Worm (Caenorhabditis elegans) whole organism, late embryonic: ENCODE data around the gene H34I24.2.
A peak's percentile ranks its signal among the peaks of the same experiment; 100 is the strongest.

ENCODE experiments used
- C08G9.2 ChIP-seq: sonication (generic microtip); optimal IDR thresholded peaks from 2 replicates; lab custom pipeline; 2016; ENCODE audit warnings: mild to moderate bottlenecking, missing genetic modification characterization, moderate library complexity, missing compliant biosample characterization
- C38D4.7 ChIP-seq: fragments of 200-800 bp; sonication (Bioruptor generic); optimal IDR thresholded peaks from 2 replicates; lab custom pipeline; 2018; ENCODE audit warnings: mild to moderate bottlenecking, missing genetic modification characterization, moderate library complexity, missing compliant biosample characterization
- K02D7.2 ChIP-seq: sonication (generic microtip); optimal IDR thresholded peaks from 2 replicates; lab custom pipeline; 2017; ENCODE audit warnings: mild to moderate bottlenecking, missing genetic modification characterization, missing compliant biosample characterization
- K09A11.1 ChIP-seq: sonication (generic microtip); optimal IDR thresholded peaks from 2 replicates; lab custom pipeline; 2017; ENCODE audit warnings: antibody characterized with exemption, mild to moderate bottlenecking, missing genetic modification characterization, missing compliant biosample characterization; ENCODE audit not compliant: insufficient read depth
- ahr-1 ChIP-seq: sonication (generic microtip); optimal IDR thresholded peaks from 2 replicates; lab custom pipeline; 2016; ENCODE audit warnings: missing genetic modification characterization, missing compliant biosample characterization
- ceh-14 ChIP-seq: sonication (generic microtip); optimal IDR thresholded peaks from 2 replicates; lab custom pipeline; 2016; ENCODE audit warnings: missing genotype, missing genetic modification characterization, missing compliant biosample characterization
- ceh-34 ChIP-seq: sonication (generic microtip); optimal IDR thresholded peaks from 2 replicates; lab custom pipeline; 2016; ENCODE audit warnings: mild to moderate bottlenecking, missing genetic modification characterization, missing compliant biosample characterization
- ceh-48 ChIP-seq: sonication (generic microtip); optimal IDR thresholded peaks from 2 replicates; lab custom pipeline; 2016; ENCODE audit warnings: missing genetic modification characterization, inconsistent platforms, missing compliant biosample characterization
- ceh-6 ChIP-seq: fragments of 200-800 bp; sonication (Bioruptor generic); optimal IDR thresholded peaks from 2 replicates; lab custom pipeline; 2018; ENCODE audit warnings: mild to moderate bottlenecking, missing genetic modification characterization, missing compliant biosample characterization
- che-1 ChIP-seq: sonication (generic microtip); optimal IDR thresholded peaks from 2 replicates; lab custom pipeline; 2016; ENCODE audit warnings: mild to moderate bottlenecking, missing genetic modification characterization, missing compliant biosample characterization
- dmd-4 ChIP-seq: sonication (generic microtip); optimal IDR thresholded peaks from 2 replicates; lab custom pipeline; 2016; ENCODE audit warnings: borderline replicate concordance, missing genetic modification characterization, missing compliant biosample characterization
- elt-4 ChIP-seq: sonication (generic microtip); optimal IDR thresholded peaks from 2 replicates; lab custom pipeline; 2016; ENCODE audit warnings: missing genetic modification characterization, missing compliant biosample characterization
- eyg-1 ChIP-seq: sonication (generic microtip); optimal IDR thresholded peaks from 2 replicates; lab custom pipeline; 2016; ENCODE audit warnings: missing genotype, missing genetic modification characterization, missing compliant biosample characterization
- fax-1 ChIP-seq: sonication (generic microtip); optimal IDR thresholded peaks from 2 replicates; lab custom pipeline; 2016; ENCODE audit warnings: missing genotype, missing genetic modification characterization, missing compliant biosample characterization
- fkh-10 ChIP-seq: fragments of 150-350 bp; optimal IDR thresholded peaks from 2 replicates; lab custom pipeline; 2014; ENCODE audit warnings: missing biosample characterization, missing genetic modification reagents, missing genetic modification characterization
- fkh-6 ChIP-seq: sonication (generic microtip); optimal IDR thresholded peaks from 2 replicates; lab custom pipeline; 2016; ENCODE audit warnings: missing genetic modification characterization, missing compliant biosample characterization
- hlh-13 ChIP-seq: fragments of 200-800 bp; sonication (Bioruptor generic); optimal IDR thresholded peaks from 2 replicates; lab custom pipeline; 2018; ENCODE audit warnings: mild to moderate bottlenecking, missing genetic modification characterization, missing compliant biosample characterization
- hlh-15 ChIP-seq: sonication (generic microtip); optimal IDR thresholded peaks from 2 replicates; lab custom pipeline; 2016; ENCODE audit warnings: missing genetic modification characterization, missing compliant biosample characterization
- hlh-30 ChIP-seq: sonication (generic microtip); optimal IDR thresholded peaks from 2 replicates; lab custom pipeline; 2017; ENCODE audit warnings: antibody characterized with exemption, missing genetic modification characterization, missing compliant biosample characterization; ENCODE audit not compliant: insufficient read depth
- hlh-8 ChIP-seq: sonication (generic microtip); optimal IDR thresholded peaks from 2 replicates; lab custom pipeline; 2016; ENCODE audit warnings: missing genotype, missing genetic modification characterization, missing compliant biosample characterization
- lin-11 ChIP-seq: fragments of 200-800 bp; sonication (Bioruptor generic); optimal IDR thresholded peaks from 2 replicates; lab custom pipeline; 2018; ENCODE audit warnings: mild to moderate bottlenecking, missing genetic modification characterization, missing compliant biosample characterization
- nfya-1 ChIP-seq: sonication (generic microtip); optimal IDR thresholded peaks from 2 replicates; lab custom pipeline; 2017; ENCODE audit warnings: missing genetic modification characterization, mild to moderate bottlenecking, missing compliant biosample characterization, antibody characterized with exemption, moderate library complexity
- nhr-232 ChIP-seq: sonication (generic microtip); optimal IDR thresholded peaks from 2 replicates; lab custom pipeline; 2016; ENCODE audit warnings: missing genetic modification characterization, missing compliant biosample characterization
- npax-4 ChIP-seq: sonication (generic microtip); optimal IDR thresholded peaks from 2 replicates; lab custom pipeline; 2016; ENCODE audit warnings: missing genetic modification characterization, missing compliant biosample characterization
- odd-2 ChIP-seq: sonication (generic microtip); optimal IDR thresholded peaks from 2 replicates; lab custom pipeline; 2017; ENCODE audit warnings: antibody characterized with exemption, mild to moderate bottlenecking, missing genetic modification characterization, missing compliant biosample characterization
- pag-3 ChIP-seq: sonication (generic microtip); optimal IDR thresholded peaks from 2 replicates; lab custom pipeline; 2016; ENCODE audit warnings: missing compliant biosample characterization, missing genetic modification characterization, borderline replicate concordance
- pat-9 ChIP-seq: fragments of 200-800 bp; sonication (Bioruptor generic); optimal IDR thresholded peaks from 2 replicates; lab custom pipeline; 2018; ENCODE audit warnings: mild to moderate bottlenecking, missing genetic modification characterization, moderate library complexity, missing compliant biosample characterization
- pax-1 ChIP-seq: fragments of 150-350 bp; optimal IDR thresholded peaks from 2 replicates; lab custom pipeline; 2014; ENCODE audit warnings: missing biosample characterization, missing genetic modification characterization
- pha-4 ChIP-seq: fragments of 150-350 bp; optimal IDR thresholded peaks from 2 replicates; lab custom pipeline; 2018; ENCODE audit warnings: missing biosample characterization, missing genetic modification reagents, missing genetic modification characterization
- rnt-1 ChIP-seq: sonication (generic microtip); optimal IDR thresholded peaks from 2 replicates; lab custom pipeline; 2016; ENCODE audit warnings: missing genetic modification characterization, missing compliant biosample characterization
- tbx-2 ChIP-seq: sonication (generic microtip); optimal IDR thresholded peaks from 2 replicates; lab custom pipeline; 2016; ENCODE audit warnings: missing genetic modification characterization, missing compliant biosample characterization
- tbx-7 ChIP-seq: sonication (generic microtip); optimal IDR thresholded peaks from 2 replicates; lab custom pipeline; 2016; ENCODE audit warnings: missing genotype, missing genetic modification characterization, missing compliant biosample characterization
- unc-3 ChIP-seq, 2 experiments: fragments of 200-800 bp in 1 of 2; sonication (Bioruptor generic) in 1 of 2; sonication (generic microtip) in 1 of 2; conservative IDR thresholded peaks in 1 of 2; optimal IDR thresholded peaks in 1 of 2; 2 replicates each; pipeline versions ENCODE4 v1.3.6 to Lab custom; 2016 to 2022; ENCODE audit warnings: missing compliant biosample characterization in 2 of 2, missing genetic modification characterization in 2 of 2, missing genetic modification reagents in 1 of 2
- unc-42 ChIP-seq: sonication (generic microtip); optimal IDR thresholded peaks from 2 replicates; lab custom pipeline; 2016; ENCODE audit warnings: missing genotype, missing genetic modification characterization, missing compliant biosample characterization
- unc-55 ChIP-seq: sonication (generic microtip); optimal IDR thresholded peaks from 2 replicates; lab custom pipeline; 2017; ENCODE audit warnings: missing biosample characterization, missing genetic modification reagents, missing genetic modification characterization
- ztf-16 ChIP-seq: sonication (generic microtip); optimal IDR thresholded peaks from 2 replicates; lab custom pipeline; 2017; ENCODE audit warnings: missing genetic modification characterization, missing compliant biosample characterization

Gene H34I24.2

DNA sequence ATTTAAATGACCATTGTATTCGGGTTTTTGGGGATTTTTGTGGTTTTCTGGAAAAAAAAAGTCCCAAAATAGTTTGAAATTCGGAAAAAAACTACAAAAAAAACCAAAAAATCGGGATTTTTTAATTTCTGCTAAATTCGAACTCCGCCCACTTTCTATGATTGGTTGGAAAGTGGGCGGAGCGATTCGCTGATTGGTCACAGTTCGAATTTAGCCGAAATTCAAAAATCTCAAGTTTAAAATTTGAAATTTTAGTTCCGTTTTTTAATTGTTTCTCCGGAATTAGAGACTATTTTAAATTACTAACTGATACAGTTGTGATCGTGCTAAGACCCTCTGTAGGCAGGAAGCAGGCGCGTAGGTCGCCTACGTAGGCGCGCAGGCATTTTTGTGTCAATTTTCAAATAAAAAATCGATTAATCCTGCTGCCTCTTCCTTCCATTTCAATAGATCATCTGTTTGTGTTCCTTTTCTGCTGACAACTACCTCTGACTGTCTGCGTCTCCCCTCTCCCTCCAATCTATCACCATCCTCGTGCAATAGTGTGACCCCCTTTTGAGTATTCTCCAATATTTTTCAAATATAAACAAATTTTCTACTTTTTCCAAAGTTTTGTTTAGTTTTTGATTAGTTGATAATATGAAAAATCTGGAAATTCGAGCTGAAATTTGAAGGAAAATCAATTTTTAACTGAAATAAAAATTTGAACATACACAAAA is 25.5 kb upstream of the H34I24.2 start:
- TF ChIP-seq eyg-1 (no peak), npax-4 (tag; lab: Kevin White, UChicago) (no peak), ceh-34 (tag; lab: Kevin White, UChicago) (no peak), unc-42 (tag; lab: Kevin White, UChicago) (no peak), ceh-48 (tag; lab: Kevin White, UChicago) (peak; percentile 8), nfya-1 (peak; percentile 89)

DNA sequence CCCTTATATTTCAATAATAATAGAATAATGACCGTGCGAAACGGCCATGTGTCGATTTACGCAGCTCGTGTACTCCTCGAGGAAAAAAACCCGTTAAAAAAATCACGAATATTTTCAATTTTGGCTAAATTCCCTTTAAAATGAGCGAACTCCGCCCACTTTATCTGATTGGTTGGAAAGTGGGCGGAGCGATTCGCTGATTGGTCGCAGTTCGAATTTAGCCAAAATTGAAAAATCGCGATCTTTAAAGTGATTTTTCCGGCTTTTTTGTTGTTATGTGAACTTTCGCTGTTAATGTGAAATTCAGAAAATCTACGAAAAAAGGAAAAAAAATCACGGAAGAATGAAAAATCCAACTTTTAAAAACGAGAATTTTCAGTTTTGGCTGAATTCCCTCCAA is 24.0 kb upstream of the H34I24.2 start:
- TF ChIP-seq ceh-14 (tag; lab: Kevin White, UChicago), result no peak
- peak; percentile 71 for TF ChIP-seq nfya-1

DNA sequence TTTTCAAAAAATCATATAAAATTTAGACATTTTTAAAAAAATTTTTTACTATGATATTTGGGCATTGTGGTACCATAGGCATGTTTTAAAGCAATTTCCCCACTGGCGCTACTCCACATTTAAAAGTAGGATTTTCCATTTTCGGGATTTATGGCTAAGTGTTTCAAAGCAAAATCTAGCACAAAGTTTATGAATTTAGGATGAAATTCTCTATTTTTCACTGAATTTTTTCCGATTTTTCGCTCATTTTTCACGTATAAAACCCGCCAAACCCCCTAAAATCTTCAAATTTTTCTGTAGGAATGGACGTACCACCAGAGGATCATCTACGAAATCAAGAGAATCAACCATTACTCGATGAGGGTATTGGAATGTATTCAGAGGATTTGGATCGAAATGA is 22.9 kb upstream of the H34I24.2 start, which contains the start of gene pipp-4P:
TSS of gene pipp-4P (plus strand) at position 301 of the 400 bp plus-strand sequence.
- TF ChIP-seq hlh-15 (tag; lab: Kevin White, UChicago) (no peak), ahr-1 (tag; lab: Kevin White, UChicago) (no peak), K09A11.1 (no peak), pax-1 (no peak), hlh-30 (tag; lab: Kevin White, UChicago) (no peak), ceh-34 (tag; lab: Kevin White, UChicago) (no peak), lin-11 (tag; lab: Kevin White, UChicago) (no peak), ceh-48 (tag; lab: Kevin White, UChicago) (no peak), nhr-232 (tag; lab: Kevin White, UChicago) (no peak), pag-3 (tag; lab: Kevin White, UChicago) (no peak)

DNA sequence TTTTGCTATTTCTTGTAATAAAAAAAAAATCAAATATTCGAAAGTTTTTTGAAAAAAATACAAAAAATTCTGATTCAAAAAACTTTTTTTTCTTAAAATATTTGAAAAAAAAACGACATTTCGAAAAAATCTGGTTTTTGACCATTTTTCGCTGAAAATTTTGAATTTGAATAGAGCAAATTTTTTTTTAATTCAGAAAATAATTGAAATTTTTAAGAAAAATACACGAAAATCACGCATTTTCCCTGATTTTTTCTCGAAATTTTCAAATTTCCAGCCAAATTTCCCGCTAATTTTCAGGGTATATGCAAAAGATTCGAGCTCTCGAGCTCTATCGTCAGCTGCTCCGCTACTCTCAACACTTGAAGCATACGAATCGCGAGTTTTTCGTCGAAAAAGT is 15.1 kb upstream of the H34I24.2 start, which contains the start of gene Y71H2AM.1:
TSS of gene Y71H2AM.1 (plus strand) at position 301 of the 400 bp plus-strand sequence.
- TF ChIP-seq hlh-8 (tag; lab: Kevin White, UChicago) (no peak), ceh-6 (GFP tag; lab: Kevin White, UChicago) (no peak), unc-3 (GFP tag; conservative IDR thresholded peaks at IDR 0.05; lab: Robert Waterston, UW) (no peak), unc-3 (tag; optimal IDR thresholded peaks at IDR 0.05; lab: Kevin White, UChicago) (no peak), ceh-48 (tag; lab: Kevin White, UChicago) (no peak), pax-1 (no peak), unc-42 (tag; lab: Kevin White, UChicago) (no peak), ztf-16 (no peak)

DNA sequence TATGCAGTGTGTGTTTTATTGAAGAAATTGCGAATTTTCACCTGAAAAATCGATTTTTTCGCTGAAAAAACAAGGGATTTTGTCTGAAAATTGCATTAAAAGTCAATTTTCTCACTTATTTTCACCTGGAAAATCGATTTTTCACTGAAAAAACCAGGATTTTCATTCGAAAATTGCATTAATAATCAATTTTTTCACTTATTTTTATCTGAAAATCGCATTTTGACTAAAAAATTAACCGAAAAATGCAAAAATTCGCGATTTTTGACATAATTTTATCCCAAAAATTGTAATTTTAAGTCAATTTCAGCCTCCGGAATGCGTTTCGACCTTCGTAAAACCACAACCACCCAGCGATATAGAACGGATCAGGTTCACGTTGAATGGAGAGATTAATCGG is 9.4 kb upstream of the H34I24.2 start, which contains the start of gene Y71H2AM.29:
TSS of gene Y71H2AM.29 (plus strand) at position 301 of the 400 bp plus-strand sequence.
- TF ChIP-seq ceh-34 (tag; lab: Kevin White, UChicago) (no peak), dmd-4 (no peak), pax-1 (no peak), hlh-8 (tag; lab: Kevin White, UChicago) (no peak), npax-4 (tag; lab: Kevin White, UChicago) (no peak), tbx-2 (tag; lab: Kevin White, UChicago) (no peak), C38D4.7 (GFP tag; lab: Kevin White, UChicago) (no peak), lin-11 (tag; lab: Kevin White, UChicago) (no peak), ceh-14 (tag; lab: Kevin White, UChicago) (no peak), ztf-16 (no peak), fkh-6 (no peak), odd-2 (tag; lab: Kevin White, UChicago) (no peak), fax-1 (no peak), tbx-7 (no peak), elt-4 (tag; lab: Kevin White, UChicago) (no peak)

DNA sequence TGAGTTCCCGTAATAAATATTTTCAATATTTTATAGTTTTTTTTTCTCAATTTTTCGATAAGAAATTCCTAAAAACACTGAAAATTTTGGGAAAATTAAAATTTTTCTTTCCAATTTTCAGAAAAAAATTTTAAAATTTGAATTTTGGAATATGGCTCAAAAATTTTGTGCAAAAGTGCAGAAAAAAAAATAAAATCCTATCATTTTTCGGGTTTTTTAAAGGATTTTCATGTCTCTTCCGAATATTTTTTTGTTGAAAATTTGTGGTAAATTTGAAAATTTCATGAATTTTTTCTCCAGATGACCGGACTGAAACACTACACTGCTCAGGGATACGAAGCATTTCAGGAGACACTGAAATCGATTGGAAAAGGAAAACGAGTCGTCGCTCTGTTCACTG is 7.5 kb upstream of the H34I24.2 start, which contains the start of gene txdc-17:
TSS of gene txdc-17 (plus strand) at position 301 of the 400 bp plus-strand sequence.
- TF ChIP-seq ceh-34 (tag; lab: Kevin White, UChicago), result no peak
- TF ChIP-seq hlh-8 (tag; lab: Kevin White, UChicago), result no peak
- TF ChIP-seq unc-55 (GFP tag; lab: Kevin White, UChicago), result no peak
- TF ChIP-seq npax-4 (tag; lab: Kevin White, UChicago), result no peak
- no peak for TF ChIP-seq che-1 (tag; lab: Kevin White, UChicago)
- TF ChIP-seq pha-4 (tag; lab: Kevin White, UChicago), result no peak
- TF ChIP-seq tbx-7, result no peak
- TF ChIP-seq pat-9 (tag; lab: Kevin White, UChicago), result no peak
- no peak for TF ChIP-seq C08G9.2 (tag; lab: Kevin White, UChicago)
- TF ChIP-seq hlh-13 (GFP tag; lab: Kevin White, UChicago), result no peak
- TF ChIP-seq K02D7.2 (tag; lab: Kevin White, UChicago), result no peak
- TF ChIP-seq rnt-1 (tag; lab: Kevin White, UChicago), result no peak
- no peak for TF ChIP-seq fkh-10
